Fruit fly (Drosophila melanogaster): ENCODE data around the gene phu.

phu gene

DNA sequence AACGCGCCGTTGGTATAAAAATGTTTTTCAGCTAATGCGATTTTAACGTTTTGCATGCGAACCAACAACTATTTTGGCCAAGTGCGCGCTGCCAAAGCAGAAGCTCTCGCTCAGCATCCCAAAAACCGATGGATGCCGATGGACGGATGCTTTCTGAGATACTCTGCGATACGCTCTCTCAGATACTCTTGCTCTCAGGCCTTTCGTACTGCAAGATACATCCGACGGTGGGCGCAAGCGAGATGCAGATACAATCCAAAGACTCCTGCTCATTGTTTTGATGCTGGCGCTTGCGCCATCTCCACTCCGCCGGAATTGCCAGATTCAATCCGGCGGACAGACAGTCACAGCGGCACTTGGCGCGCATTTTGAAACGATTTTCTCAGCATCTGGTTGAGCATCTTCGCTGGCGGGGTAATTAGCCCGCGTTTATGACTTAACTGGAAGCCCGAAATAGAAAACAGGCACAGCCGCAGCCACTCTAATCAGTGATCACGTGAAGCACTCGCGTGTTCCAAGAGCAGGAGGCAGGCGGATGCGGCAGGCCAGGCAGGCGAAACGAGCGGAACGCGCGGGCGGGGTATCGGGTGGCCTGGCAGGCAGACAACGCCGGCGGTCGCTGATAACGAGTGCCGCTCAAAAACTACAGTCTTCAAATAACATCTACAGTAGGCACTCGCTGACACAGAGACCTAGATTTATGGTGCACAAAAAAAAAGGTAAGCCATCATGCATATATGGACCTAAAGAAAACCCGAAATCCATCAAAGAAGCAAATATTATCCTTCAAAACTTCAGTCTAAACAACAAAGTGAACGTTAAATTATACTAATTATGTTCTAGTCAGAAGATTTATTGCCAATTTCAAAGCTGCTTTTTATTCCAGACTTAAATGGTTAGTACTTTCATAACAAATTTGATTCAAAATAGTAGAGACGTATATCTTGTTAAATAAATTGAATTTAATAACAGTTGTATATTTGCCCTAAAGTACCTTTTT is 674 bp upstream of the phu start, which contains the start of gene CG16779 (continued):
- TF ChIP-seq Neu2 (GFP tag; optimal IDR thresholded peaks at IDR 0.05; ENCODE audit: borderline replicate concordance) (no peak), CG7987 (GFP tag; optimal IDR thresholded peaks at IDR 0.05) (peak; percentile 96), CG3847 (GFP tag; IDR thresholded peaks at IDR 0.05) (0 out of 2 replicates have a peak, but pooled peaks have one; percentile 11), pnt (GFP tag; optimal IDR thresholded peaks at IDR 0.05) (peak; percentile 9), CG18619 (GFP tag; optimal IDR thresholded peaks at IDR 0.05) (peak; percentile 19), CTCF (GFP tag; optimal IDR thresholded peaks at IDR 0.05) (no peak), CG4328 (GFP tag; optimal IDR thresholded peaks at IDR 0.05) (peak; percentile 26), Atf-2 (GFP tag; optimal IDR thresholded peaks at IDR 0.05) (no peak), CG10267 (tag; optimal IDR thresholded peaks at IDR 0.05) (peak; percentile 39), nmo (GFP tag; optimal IDR thresholded peaks at IDR 0.05) (peak; percentile 62), maf-S (GFP tag; optimal IDR thresholded peaks at IDR 0.05) (no peak), Kr (GFP tag; optimal IDR thresholded peaks at IDR 0.05) (no peak), CG5245 (GFP tag; optimal IDR thresholded peaks at IDR 0.05) (peak; percentile 36), CG4707 (GFP tag; optimal IDR thresholded peaks at IDR 0.05) (no peak), ind (GFP tag; optimal IDR thresholded peaks at IDR 0.05) (peak; percentile 17), chif (GFP tag; optimal IDR thresholded peaks at IDR 0.05) (peak; percentile 9 to 22), CG11723 (GFP tag; optimal IDR thresholded peaks at IDR 0.05) (peak; percentile 17)

DNA sequence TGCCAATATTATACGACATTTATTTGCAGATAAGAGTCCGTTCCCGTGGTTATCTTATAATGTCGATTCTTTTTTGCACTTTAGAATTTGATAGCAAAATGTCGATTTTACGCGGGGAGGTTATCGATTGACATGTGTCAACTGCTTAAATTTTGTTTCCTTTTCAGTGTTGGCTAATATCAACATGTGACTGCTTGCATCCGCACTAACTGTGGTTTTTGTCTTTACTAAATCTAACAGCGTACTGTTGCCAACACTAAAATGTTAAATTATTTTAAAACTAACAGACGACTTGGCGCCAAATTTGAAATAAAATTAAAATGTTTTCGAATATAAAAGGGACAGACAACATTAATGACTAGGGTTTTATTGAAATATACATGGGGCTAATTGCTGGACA is 2.1 kb downstream of the phu start:
- no peak for TF ChIP-seq CG6175 (GFP tag; IDR thresholded peaks at IDR 0.05)
- peak; percentile 81 for TF ChIP-seq Dad (GFP tag; optimal IDR thresholded peaks at IDR 0.05)
- TF ChIP-seq CG17385 (GFP tag; optimal IDR thresholded peaks at IDR 0.05) = peak; percentile 46
- peak; percentile 74 for TF ChIP-seq CG12942 (GFP tag; optimal IDR thresholded peaks at IDR 0.05)
- no peak for TF ChIP-seq Jarid2 (GFP tag; optimal IDR thresholded peaks at IDR 0.05)
- TF ChIP-seq Hr78 (GFP tag; optimal IDR thresholded peaks at IDR 0.05) = peak in 1 of 2 experiments; percentile 2
- TF ChIP-seq CG13123 (GFP tag; optimal IDR thresholded peaks at IDR 0.05) = peak; percentile 54
- TF ChIP-seq CG10431 (GFP tag; optimal IDR thresholded peaks at IDR 0.05) = no peak
- no peak for TF ChIP-seq Kr (GFP tag; optimal IDR thresholded peaks at IDR 0.05)
- peak; percentile 61; the same call in 1 of the 2 replicates for TF ChIP-seq lmd (GFP tag; IDR thresholded peaks at IDR 0.05)
- no peak for TF ChIP-seq HLHmδ (GFP tag; optimal IDR thresholded peaks at IDR 0.05)
- TF ChIP-seq ash1 (GFP tag; optimal IDR thresholded peaks at IDR 0.05) = peak; percentile 36
- TF ChIP-seq CG3838 (GFP tag; optimal IDR thresholded peaks at IDR 0.05) = peak; percentile 33
- TF ChIP-seq gce (GFP tag; IDR thresholded peaks at IDR 0.05) = no peak
- peak; percentile 76 for TF ChIP-seq slou (GFP tag; optimal IDR thresholded peaks at IDR 0.05)
- TF ChIP-seq CG8478 (optimal IDR thresholded peaks at IDR 0.05) = no peak
- TF ChIP-seq eve (GFP tag; optimal IDR thresholded peaks at IDR 0.05) = no peak
- peak; percentile 46 for TF ChIP-seq gsb-n (tag; optimal IDR thresholded peaks at IDR 0.05)
- TF ChIP-seq CG14710 (tag; optimal IDR thresholded peaks at IDR 0.05) = peak; percentile 86
- TF ChIP-seq so (GFP tag; IDR thresholded peaks at IDR 0.05) = no peak; the same call in 2 of the 3 replicates
- no peak for TF ChIP-seq CG10321 (GFP tag; IDR thresholded peaks at IDR 0.05)
- no peak; the same call in 1 of the 2 replicates for TF ChIP-seq Adf1 (GFP tag; IDR thresholded peaks at IDR 0.05)
- TF ChIP-seq dmrt99B (tag; optimal IDR thresholded peaks at IDR 0.05) = no peak
- TF ChIP-seq Tbp (GFP tag; optimal IDR thresholded peaks at IDR 0.05) = no peak
- TF ChIP-seq CkIIα-i1 (GFP tag; IDR thresholded peaks at IDR 0.05) = no peak
- peak; percentile 34 for TF ChIP-seq YL-1 (GFP tag; optimal IDR thresholded peaks at IDR 0.05)
- peak; percentile 70; the same call in 2 of the 3 replicates for TF ChIP-seq dysf (GFP tag; IDR thresholded peaks at IDR 0.05)
- peak; percentile 7 for TF ChIP-seq Ssrp (tag; optimal IDR thresholded peaks at IDR 0.05)
- TF ChIP-seq Dip3 (GFP tag; optimal IDR thresholded peaks at IDR 0.05) = peak; percentile 78
- peak; percentile 85 for TF ChIP-seq Bgb (GFP tag; IDR thresholded peaks at IDR 0.05; ENCODE audit: partially characterized antibody)
- no peak for TF ChIP-seq sens-2 (GFP tag; IDR thresholded peaks at IDR 0.05)
- peak; percentile 98 for TF ChIP-seq CG31365 (tag; optimal IDR thresholded peaks at IDR 0.05)
- no peak for TF ChIP-seq sr (GFP tag; IDR thresholded peaks at IDR 0.05)
